Worm (Caenorhabditis elegans): ENCODE measurements around the gene srh-16.

srh-16 gene

ce11 chrV:12317080-12317479 is 25.4 kb downstream of the srh-16 start, which contains the start of gene R04F11.3:
R04F11.3 (minus strand) TSS chrV:12317180.
- no peak for TF ChIP-seq mab-5 (tag; optimal IDR thresholded peaks at IDR 0.05)
- no peak for TF ChIP-seq nhr-12 (tag; optimal IDR thresholded peaks at IDR 0.05)
- no peak for TF ChIP-seq unc-55 (GFP tag; optimal IDR thresholded peaks at IDR 0.05)
- no peak for TF ChIP-seq blmp-1 (tag; optimal IDR thresholded peaks at IDR 0.05; ENCODE audit: insufficient read depth)
- TF ChIP-seq egl-27 (tag; optimal IDR thresholded peaks at IDR 0.05), result no peak
- no peak for TF ChIP-seq nhr-6 (tag; optimal IDR thresholded peaks at IDR 0.05)
- no peak for TF ChIP-seq sma-9 (GFP tag; optimal IDR thresholded peaks at IDR 0.05)
- TF ChIP-seq sma-9 (tag; optimal IDR thresholded peaks at IDR 0.05), result no peak
- no peak for TF ChIP-seq nhr-77 (tag; optimal IDR thresholded peaks at IDR 0.05)
- TF ChIP-seq R02D3.7 (tag; optimal IDR thresholded peaks at IDR 0.05), result no peak
- TF ChIP-seq ztf-11 (tag; optimal IDR thresholded peaks at IDR 0.05), result no peak
- TF ChIP-seq ztf-1 (GFP tag; conservative IDR thresholded peaks at IDR 0.05), result no peak
- no peak for TF ChIP-seq F13H6.1 (tag; optimal IDR thresholded peaks at IDR 0.05)
- no peak for TF ChIP-seq zag-1 (tag; optimal IDR thresholded peaks at IDR 0.05)
- no peak for TF ChIP-seq peb-1 (tag; optimal IDR thresholded peaks at IDR 0.05)
- no peak for TF ChIP-seq unc-39 (tag; optimal IDR thresholded peaks at IDR 0.05)

- TF ChIP-seq ztf-11 (tag; optimal IDR thresholded peaks at IDR 0.05) (no peak), ama-1 (optimal IDR thresholded peaks at IDR 0.05) (peak; percentile 39), lin-13 (GFP tag; optimal IDR thresholded peaks at IDR 0.05) (peak; percentile 81), lsy-2 (tag; optimal IDR thresholded peaks at IDR 0.05) (peak; percentile 95 to 99), fos-1 (tag; optimal IDR thresholded peaks at IDR 0.05) (peak; percentile 72), nhr-12 (tag; optimal IDR thresholded peaks at IDR 0.05) (no peak), ceh-16 (tag; optimal IDR thresholded peaks at IDR 0.05) (peak; percentile 16), ZK546.5 (tag; optimal IDR thresholded peaks at IDR 0.05) (peak; percentile 23), nhr-21 (tag; optimal IDR thresholded peaks at IDR 0.05) (peak; percentile 72), sma-9 (GFP tag; optimal IDR thresholded peaks at IDR 0.05) (peak; percentile 75), sma-9 (tag; optimal IDR thresholded peaks at IDR 0.05) (no peak), nhr-25 (tag; optimal IDR thresholded peaks at IDR 0.05) (peak; percentile 80), nhr-129 (tag; optimal IDR thresholded peaks at IDR 0.05) (peak; percentile 83), R02D3.7 (tag; optimal IDR thresholded peaks at IDR 0.05) (no peak), ztf-4 (tag; optimal IDR thresholded peaks at IDR 0.05) (peak; percentile 25), unc-55 (GFP tag; optimal IDR thresholded peaks at IDR 0.05) (peak; percentile 95), lin-11 (tag; optimal IDR thresholded peaks at IDR 0.05) (peak; percentile 58), ceh-82 (tag; optimal IDR thresholded peaks at IDR 0.05) (no peak), nhr-237 (tag; optimal IDR thresholded peaks at IDR 0.05) (no peak), snpc-4 (tag; optimal IDR thresholded peaks at IDR 0.05) (peak; percentile 27), sma-3 (GFP tag; optimal IDR thresholded peaks at IDR 0.05) (peak; percentile 71), mab-5 (tag; optimal IDR thresholded peaks at IDR 0.05) (peak; percentile 55), nhr-77 (tag; optimal IDR thresholded peaks at IDR 0.05) (peak; percentile 24), C34F6.9 (tag; optimal IDR thresholded peaks at IDR 0.05) (peak; percentile 94), crh-2 (tag; optimal IDR thresholded peaks at IDR 0.05) (peak; percentile 88), gmeb-1 (tag; optimal IDR thresholded peaks at IDR 0.05) (peak; percentile 83), blmp-1 (tag; optimal IDR thresholded peaks at IDR 0.05; ENCODE audit: insufficient read depth) (no peak), sem-4 (tag; optimal IDR thresholded peaks at IDR 0.05) (peak; percentile 68)
Observed at ce11 chrV:12317894-12318553, 26.4 kb downstream of the srh-16 start, which contains the start of the genes R04F11.5 and R04F11.2. R04F11.5 (minus strand) TSS chrV:12318019. R04F11.2 (plus strand) TSS chrV:12318381.

ce11 chrV:12320274-12320839 is 28.7 kb downstream of the srh-16 start:
- TF ChIP-seq lsy-2 (tag; optimal IDR thresholded peaks at IDR 0.05) (peak in 1 of 2 experiments; percentile 18), nhr-12 (tag; optimal IDR thresholded peaks at IDR 0.05) (no peak), nhr-21 (tag; optimal IDR thresholded peaks at IDR 0.05) (peak; percentile 15), C34F6.9 (tag; optimal IDR thresholded peaks at IDR 0.05) (no peak), aly-2 (tag; optimal IDR thresholded peaks at IDR 0.05) (no peak), skn-1 (tag; optimal IDR thresholded peaks at IDR 0.05) (no peak), mbf-1 (tag; optimal IDR thresholded peaks at IDR 0.05) (no peak), unc-62 (GFP tag; optimal IDR thresholded peaks at IDR 0.05) (no peak), sma-9 (GFP tag; optimal IDR thresholded peaks at IDR 0.05) (peak; percentile 26), sma-9 (tag; optimal IDR thresholded peaks at IDR 0.05) (no peak)

Data from whole organism, L2 larva.